Fruit fly (Drosophila melanogaster): ENCODE measurements around the gene CG3792.

The CG3792 gene

dm6 chr2L:4981278-4981966 is 4.3 kb downstream of the CG3792 start, which contains the start of the genes CG8892 and CG34126 (continued):
- TF ChIP-seq CG1233 (GFP tag; optimal IDR thresholded peaks at IDR 0.05) (peak; percentile 97), CG10147 (GFP tag; optimal IDR thresholded peaks at IDR 0.05) (peak; percentile 94), ssp (GFP tag; IDR thresholded peaks at IDR 0.05) (peak; percentile 93), Mad (GFP tag; optimal IDR thresholded peaks at IDR 0.05) (peak; percentile 97), NC2β (GFP tag; optimal IDR thresholded peaks at IDR 0.05) (peak; percentile 95), Neu2 (GFP tag; optimal IDR thresholded peaks at IDR 0.05; ENCODE audit: borderline replicate concordance) (peak; percentile 72), CG8924 (tag; optimal IDR thresholded peaks at IDR 0.05) (peak; percentile 97), CG8089 (GFP tag; optimal IDR thresholded peaks at IDR 0.05) (peak; percentile 95), CG13287 (GFP tag; IDR thresholded peaks at IDR 0.05; ENCODE audit: partially characterized antibody) (peak; percentile 30; the same call in 1 of the 2 replicates), CG32767 (GFP tag; IDR thresholded peaks at IDR 0.05) (peak; percentile 93), TFAM (GFP tag; optimal IDR thresholded peaks at IDR 0.05) (peak; percentile 89), fd64A (GFP tag; optimal IDR thresholded peaks at IDR 0.05) (peak; percentile 77), ems (GFP tag; optimal IDR thresholded peaks at IDR 0.05) (peak; percentile 96), sc (optimal IDR thresholded peaks at IDR 0.05) (no peak), sc (GFP tag; optimal IDR thresholded peaks at IDR 0.05) (peak; percentile 96), Xrp1 (GFP tag; IDR thresholded peaks at IDR 0.05) (peak; percentile 98), CG17186 (GFP tag; optimal IDR thresholded peaks at IDR 0.05) (peak; percentile 95), al (GFP tag; IDR thresholded peaks at IDR 0.05) (peak; percentile 97), CG12219 (GFP tag; optimal IDR thresholded peaks at IDR 0.05) (peak; percentile 86), CG31365 (tag; optimal IDR thresholded peaks at IDR 0.05) (peak; percentile 66), CG9609 (GFP tag; optimal IDR thresholded peaks at IDR 0.05) (peak; percentile 97), Fer1 (GFP tag; optimal IDR thresholded peaks at IDR 0.05) (peak; percentile 97), Elba2 (GFP tag; optimal IDR thresholded peaks at IDR 0.05) (peak; percentile 92), CG4730 (GFP tag; IDR thresholded peaks at IDR 0.05) (peak; percentile 95), sd (tag; optimal IDR thresholded peaks at IDR 0.05) (peak; percentile 90), CG12744 (GFP tag; optimal IDR thresholded peaks at IDR 0.05) (peak; percentile 87), CG2129 (GFP tag; IDR thresholded peaks at IDR 0.05; ENCODE audit: partially characterized antibody) (no peak), Mrtf (GFP tag; IDR thresholded peaks at IDR 0.05) (peak; percentile 96), peb (GFP tag; IDR thresholded peaks at IDR 0.05) (peak; percentile 93), gem (tag; optimal IDR thresholded peaks at IDR 0.05) (peak; percentile 98), D19B (GFP tag; optimal IDR thresholded peaks at IDR 0.05) (peak; percentile 91), CG13123 (GFP tag; optimal IDR thresholded peaks at IDR 0.05) (peak; percentile 95), HmgZ (tag; optimal IDR thresholded peaks at IDR 0.05) (peak; percentile 98), lov (optimal IDR thresholded peaks at IDR 0.05) (no peak), lov (GFP tag; IDR thresholded peaks at IDR 0.05) (peak; percentile 72; the same call in 2 of the 3 replicates), CG4328 (GFP tag; optimal IDR thresholded peaks at IDR 0.05) (peak; percentile 97), Side (GFP tag; optimal IDR thresholded peaks at IDR 0.05) (peak; percentile 93), CG3847 (GFP tag; IDR thresholded peaks at IDR 0.05) (peak; percentile 99), CG4424 (GFP tag; optimal IDR thresholded peaks at IDR 0.05) (peak; percentile 99), HHEX (GFP tag; optimal IDR thresholded peaks at IDR 0.05) (peak; percentile 97), luna (GFP tag; optimal IDR thresholded peaks at IDR 0.05) (peak; percentile 87), Fer2 (tag; optimal IDR thresholded peaks at IDR 0.05) (peak; percentile 97), CG6683 (GFP tag; optimal IDR thresholded peaks at IDR 0.05) (peak; percentile 93), E2f1 (GFP tag; IDR thresholded peaks at IDR 0.05) (peak; percentile 94), nmo (GFP tag; optimal IDR thresholded peaks at IDR 0.05) (peak; percentile 98), Sin3A (optimal IDR thresholded peaks at IDR 0.05) (peak; percentile 99), HmgD (GFP tag; optimal IDR thresholded peaks at IDR 0.05) (peak; percentile 90), slou (GFP tag; optimal IDR thresholded peaks at IDR 0.05) (peak; percentile 98), CG6654 (GFP tag; optimal IDR thresholded peaks at IDR 0.05) (peak; percentile 86), ash1 (GFP tag; optimal IDR thresholded peaks at IDR 0.05) (peak; percentile 86)
